Worm (Caenorhabditis elegans) whole organism, early embryonic: Measurements from ENCODE around the gene C06B3.6.

ENCODE experiments used
- B0310.2 ChIP-seq: sonication (generic microtip); optimal IDR thresholded peaks from 2 replicates; lab custom pipeline; 2016; ENCODE audit warnings: mild to moderate bottlenecking, missing genetic modification characterization, missing compliant biosample characterization
- F13C5.2 ChIP-seq: sonication (generic microtip); optimal IDR thresholded peaks from 2 replicates; lab custom pipeline; 2017; ENCODE audit warnings: mild to moderate bottlenecking, missing genetic modification characterization, inconsistent platforms, missing compliant biosample characterization
- aly-1 ChIP-seq: sonication (generic microtip); optimal IDR thresholded peaks from 2 replicates; lab custom pipeline; 2016; ENCODE audit warnings: missing genetic modification characterization, missing compliant biosample characterization
- ama-1 ChIP-seq: fragments of 150-350 bp; optimal IDR thresholded peaks from 2 replicates; lab custom pipeline; 2014
- ceh-13 ChIP-seq: fragments of 200-800 bp; sonication (Bioruptor generic); optimal IDR thresholded peaks from 2 replicates; lab custom pipeline; 2018; ENCODE audit warnings: mild to moderate bottlenecking, missing genetic modification characterization, missing compliant biosample characterization
- ceh-36 ChIP-seq: sonication (generic microtip); optimal IDR thresholded peaks from 2 replicates; lab custom pipeline; 2016; ENCODE audit warnings: missing genetic modification characterization, inconsistent platforms, missing compliant biosample characterization
- ets-7 ChIP-seq: sonication (generic microtip); optimal IDR thresholded peaks from 2 replicates; lab custom pipeline; 2016; ENCODE audit warnings: missing genotype, missing genetic modification characterization, missing compliant biosample characterization
- flt-1 ChIP-seq: fragments of 200-800 bp; sonication (Bioruptor generic); IDR thresholded peaks from 2 replicates; pipeline ENCODE4 v1.3.6; 2022; ENCODE audit warnings: missing genetic modification characterization, missing compliant biosample characterization
- hmbx-1 ChIP-seq: sonication (generic microtip); optimal IDR thresholded peaks from 2 replicates; lab custom pipeline; 2016; ENCODE audit warnings: mild to moderate bottlenecking, missing genetic modification characterization, missing compliant biosample characterization
- hmg-4 ChIP-seq: fragments of 200-800 bp; sonication (Bioruptor generic); optimal IDR thresholded peaks from 2 replicates; lab custom pipeline; 2018; ENCODE audit warnings: mild to moderate bottlenecking, missing genetic modification characterization, missing compliant biosample characterization
- hnd-1 ChIP-seq: sonication (generic microtip); optimal IDR thresholded peaks from 2 replicates; lab custom pipeline; 2016; ENCODE audit warnings: missing genetic modification characterization, missing compliant biosample characterization
- pes-1 ChIP-seq: fragments of 200-800 bp; sonication (Bioruptor generic); IDR thresholded peaks from 2 replicates; pipeline ENCODE4 v1.3.6; 2022; ENCODE audit warnings: missing genetic modification reagents, missing genetic modification characterization, missing compliant biosample characterization
- scrt-1 ChIP-seq: fragments of 200-800 bp; sonication (Bioruptor generic); IDR thresholded peaks from 2 replicates; pipeline ENCODE4 v1.3.6; 2022; ENCODE audit warnings: missing genetic modification characterization, missing compliant biosample characterization
- sea-1 ChIP-seq: fragments of 200-800 bp; sonication (Bioruptor generic); conservative IDR thresholded peaks from 2 replicates; pipeline ENCODE4 v1.3.6; 2022; ENCODE audit warnings: missing genetic modification characterization, missing compliant biosample characterization
- tbx-11 ChIP-seq: fragments of 200-800 bp; sonication (Bioruptor generic); IDR thresholded peaks from 2 replicates; pipeline ENCODE4 v1.3.6; 2022; ENCODE audit warnings: missing genetic modification characterization, missing compliant biosample characterization
- tbx-37 ChIP-seq: fragments of 200-800 bp; sonication (Bioruptor generic); conservative IDR thresholded peaks from 2 replicates; pipeline ENCODE4 v1.3.6; 2022; ENCODE audit warnings: missing genetic modification reagents, missing genetic modification characterization, missing compliant biosample characterization
- tra-4 ChIP-seq: sonication (generic microtip); optimal IDR thresholded peaks from 2 replicates; lab custom pipeline; 2017; ENCODE audit warnings: missing genetic modification characterization, missing compliant biosample characterization

Gene C06B3.6

ce11 chrV:13931952-13932351, 23.2 kb upstream of the C06B3.6 start:
- no peak for TF ChIP-seq pes-1
- TF ChIP-seq F13C5.2, result no peak
- no peak for TF ChIP-seq hmbx-1
- no peak for TF ChIP-seq tbx-11 (GFP tag; lab: Robert Waterston, UW)
- TF ChIP-seq aly-1, result no peak
- TF ChIP-seq sea-1 (GFP tag; lab: Robert Waterston, UW), result no peak
- no peak for TF ChIP-seq ets-7 (tag; lab: Kevin White, UChicago)
- TF ChIP-seq tra-4, result no peak
- no peak for TF ChIP-seq hmg-4 (GFP tag; lab: Kevin White, UChicago)
- no peak for TF ChIP-seq scrt-1 (GFP tag; lab: Robert Waterston, UW)
- TF ChIP-seq ceh-36 (tag; lab: Kevin White, UChicago), result no peak
- TF ChIP-seq flt-1 (GFP tag; lab: Robert Waterston, UW), result no peak

ce11 chrV:13931225-13931624, 22.5 kb upstream of the C06B3.6 start, which contains the start of gene C06B3.16:
Gene C06B3.16 (plus strand): TSS chrV:13931525.
- TF ChIP-seq ama-1 (lab: Kevin White, UChicago) (no peak), pes-1 (no peak), hmg-4 (GFP tag; lab: Kevin White, UChicago) (no peak), tra-4 (no peak), F13C5.2 (no peak), hmbx-1 (no peak), sea-1 (GFP tag; lab: Robert Waterston, UW) (no peak), B0310.2 (tag; lab: Kevin White, UChicago) (no peak), tbx-11 (GFP tag; lab: Robert Waterston, UW) (no peak), scrt-1 (GFP tag; lab: Robert Waterston, UW) (no peak), hnd-1 (tag; lab: Kevin White, UChicago) (no peak)

ce11 chrV:13929503-13929902, 20.7 kb upstream of the C06B3.6 start, which contains the start of gene srxa-13:
Gene srxa-13 (plus strand): TSS chrV:13929803.
- TF ChIP-seq sea-1 (GFP tag; lab: Robert Waterston, UW), result no peak
- TF ChIP-seq hmbx-1, result no peak
- no peak for TF ChIP-seq B0310.2 (tag; lab: Kevin White, UChicago)
- no peak for TF ChIP-seq ama-1 (lab: Kevin White, UChicago)
- no peak for TF ChIP-seq pes-1
- no peak for TF ChIP-seq hmg-4 (GFP tag; lab: Kevin White, UChicago)
- no peak for TF ChIP-seq scrt-1 (GFP tag; lab: Robert Waterston, UW)
- TF ChIP-seq tbx-11 (GFP tag; lab: Robert Waterston, UW), result no peak

- no peak for TF ChIP-seq sea-1 (GFP tag; lab: Robert Waterston, UW)
- no peak for TF ChIP-seq hmg-4 (GFP tag; lab: Kevin White, UChicago)
- TF ChIP-seq tbx-11 (GFP tag; lab: Robert Waterston, UW), result no peak
Observed at ce11 chrV:13926398-13926797, 17.6 kb upstream of the C06B3.6 start, which contains the start of gene srxa-12. Gene srxa-12 (plus strand): TSS chrV:13926698.

ce11 chrV:13923851-13924250, 15.1 kb upstream of the C06B3.6 start, which contains the start of gene srxa-11:
Gene srxa-11 (plus strand): TSS chrV:13924151.
- TF ChIP-seq ceh-36 (tag; lab: Kevin White, UChicago) (no peak), hmbx-1 (no peak), aly-1 (no peak), F13C5.2 (no peak), tra-4 (no peak), pes-1 (no peak), B0310.2 (tag; lab: Kevin White, UChicago) (no peak), flt-1 (GFP tag; lab: Robert Waterston, UW) (no peak), scrt-1 (GFP tag; lab: Robert Waterston, UW) (no peak), hnd-1 (tag; lab: Kevin White, UChicago) (no peak), hmg-4 (GFP tag; lab: Kevin White, UChicago) (no peak), tbx-11 (GFP tag; lab: Robert Waterston, UW) (no peak), tbx-37 (GFP tag; lab: Robert Waterston, UW) (no peak), ama-1 (lab: Kevin White, UChicago) (no peak)

- TF ChIP-seq ceh-13 (GFP tag; lab: Kevin White, UChicago) (no peak), hmg-4 (GFP tag; lab: Kevin White, UChicago) (no peak), hmbx-1 (no peak), tbx-37 (GFP tag; lab: Robert Waterston, UW) (no peak), B0310.2 (tag; lab: Kevin White, UChicago) (no peak), ama-1 (lab: Kevin White, UChicago) (no peak), ets-7 (tag; lab: Kevin White, UChicago) (no peak)
Observed at ce11 chrV:13920730-13921129, 12.0 kb upstream of the C06B3.6 start, which contains the start of gene srx-42. Gene srx-42 (plus strand): TSS chrV:13921030.

ce11 chrV:13918341-13918740, 9.6 kb upstream of the C06B3.6 start, which contains the start of gene str-250:
Gene str-250 (plus strand): TSS chrV:13918641.
- TF ChIP-seq tra-4 (no peak), aly-1 (no peak), sea-1 (GFP tag; lab: Robert Waterston, UW) (no peak), hnd-1 (tag; lab: Kevin White, UChicago) (no peak), tbx-37 (GFP tag; lab: Robert Waterston, UW) (no peak), ets-7 (tag; lab: Kevin White, UChicago) (no peak), ceh-13 (GFP tag; lab: Kevin White, UChicago) (no peak), B0310.2 (tag; lab: Kevin White, UChicago) (no peak), flt-1 (GFP tag; lab: Robert Waterston, UW) (no peak), hmbx-1 (no peak), hmg-4 (GFP tag; lab: Kevin White, UChicago) (no peak), tbx-11 (GFP tag; lab: Robert Waterston, UW) (no peak), ceh-36 (tag; lab: Kevin White, UChicago) (no peak), scrt-1 (GFP tag; lab: Robert Waterston, UW) (no peak), ama-1 (lab: Kevin White, UChicago) (no peak), pes-1 (no peak), F13C5.2 (no peak)

ce11 chrV:13916196-13916595, 7.4 kb upstream of the C06B3.6 start, which contains the start of gene str-252:
Gene str-252 (plus strand): TSS chrV:13916496.
- no peak for TF ChIP-seq tbx-37 (GFP tag; lab: Robert Waterston, UW)
- no peak for TF ChIP-seq hmbx-1
- no peak for TF ChIP-seq flt-1 (GFP tag; lab: Robert Waterston, UW)
- no peak for TF ChIP-seq ama-1 (lab: Kevin White, UChicago)
- TF ChIP-seq tra-4, result no peak
- no peak for TF ChIP-seq scrt-1 (GFP tag; lab: Robert Waterston, UW)
- TF ChIP-seq aly-1, result no peak
- TF ChIP-seq hmg-4 (GFP tag; lab: Kevin White, UChicago), result no peak
- no peak for TF ChIP-seq tbx-11 (GFP tag; lab: Robert Waterston, UW)
- TF ChIP-seq hnd-1 (tag; lab: Kevin White, UChicago), result no peak
- TF ChIP-seq ceh-13 (GFP tag; lab: Kevin White, UChicago), result no peak
- no peak for TF ChIP-seq pes-1
- no peak for TF ChIP-seq ets-7 (tag; lab: Kevin White, UChicago)
